Worm (Caenorhabditis elegans) whole organism, young adult: ENCODE data around the gene pck-3.

Source experiments
- B0019.2 ChIP-seq: fragments of 200-800 bp; sonication (Bioruptor generic); conservative IDR thresholded peaks from 2 replicates; pipeline ENCODE4 v1.3.6; 2022; ENCODE audit warnings: missing genetic modification reagents, missing genetic modification characterization, missing compliant biosample characterization
- B0261.1 ChIP-seq: sonication (generic microtip); optimal IDR thresholded peaks from 2 replicates; lab custom pipeline; 2016; ENCODE audit warnings: mild to moderate bottlenecking, missing genetic modification characterization, moderate library complexity, missing compliant biosample characterization
- D2030.7 ChIP-seq: fragments of 200-800 bp; sonication (Bioruptor generic); IDR thresholded peaks from 2 replicates; pipeline ENCODE4 v1.3.6; 2022; ENCODE audit warnings: missing genetic modification reagents, missing genetic modification characterization, missing compliant biosample characterization
- F10E7.11 ChIP-seq: sonication (generic microtip); optimal IDR thresholded peaks from 2 replicates; lab custom pipeline; 2017; ENCODE audit warnings: mild to moderate bottlenecking, missing genetic modification characterization, moderate library complexity, missing compliant biosample characterization
- F23B12.7 ChIP-seq: sonication (generic microtip); optimal IDR thresholded peaks from 2 replicates; lab custom pipeline; 2017; ENCODE audit warnings: missing genetic modification characterization, mild to moderate bottlenecking, missing compliant biosample characterization, antibody characterized with exemption, moderate library complexity; ENCODE audit not compliant: insufficient read depth
- F49E8.2 ChIP-seq: sonication (generic microtip); optimal IDR thresholded peaks from 3 replicates; lab custom pipeline; 2017; ENCODE audit warnings: missing genetic modification characterization, mild to moderate bottlenecking, missing compliant biosample characterization, antibody characterized with exemption, moderate library complexity; ENCODE audit not compliant: insufficient read depth
- F57A8.1 ChIP-seq: fragments of 200-800 bp; sonication (Bioruptor generic); optimal IDR thresholded peaks from 2 replicates; lab custom pipeline; 2018; ENCODE audit warnings: mild to moderate bottlenecking, missing genetic modification characterization, moderate library complexity, missing compliant biosample characterization
- F57C9.4 ChIP-seq: sonication (generic microtip); optimal IDR thresholded peaks from 2 replicates; lab custom pipeline; 2017; ENCODE audit warnings: mild to moderate bottlenecking, missing genetic modification characterization, missing compliant biosample characterization
- T07F8.4 ChIP-seq: sonication (generic microtip); optimal IDR thresholded peaks from 2 replicates; lab custom pipeline; 2016; ENCODE audit warnings: mild to moderate bottlenecking, missing genetic modification characterization, moderate library complexity, missing compliant biosample characterization
- ZK185.1 ChIP-seq: sonication (generic microtip); optimal IDR thresholded peaks from 2 replicates; lab custom pipeline; 2016; ENCODE audit warnings: mild to moderate bottlenecking, missing genetic modification characterization, missing compliant biosample characterization; ENCODE audit not compliant: poor library complexity, severe bottlenecking
- ama-1 ChIP-seq, 3 experiments: fragments of 150-350 bp in 1 of 3; sonication (generic microtip) in 2 of 3; optimal IDR thresholded peaks; 2 replicates each; lab custom pipeline; 2014 to 2018; ENCODE audit warnings: missing biosample characterization in 2 of 3, missing genetic modification characterization in 2 of 3, missing genetic modification reagents in 2 of 3
- aptf-2 ChIP-seq: fragments of 200-800 bp; sonication (Bioruptor generic); conservative IDR thresholded peaks from 2 replicates; pipeline ENCODE4 v1.3.6; 2022; ENCODE audit warnings: missing genetic modification reagents, missing genetic modification characterization, missing compliant biosample characterization
- bed-2 ChIP-seq: fragments of 200-800 bp; sonication (Bioruptor generic); IDR thresholded peaks from 2 replicates; pipeline ENCODE4 v1.3.6; 2022; ENCODE audit warnings: missing genetic modification reagents, missing genetic modification characterization, missing compliant biosample characterization
- cebp-2 ChIP-seq: fragments of 200-800 bp; sonication (Bioruptor generic); IDR thresholded peaks from 2 replicates; pipeline ENCODE4 v1.3.6; 2022; ENCODE audit warnings: missing genetic modification characterization, missing compliant biosample characterization
- ceh-100 ChIP-seq: fragments of 200-800 bp; sonication (Bioruptor generic); IDR thresholded peaks from 2 replicates; pipeline ENCODE4 v1.3.6; 2022; ENCODE audit warnings: missing genetic modification reagents, missing genetic modification characterization, missing compliant biosample characterization
- ceh-79 ChIP-seq: sonication (generic microtip); optimal IDR thresholded peaks from 2 replicates; lab custom pipeline; 2017; ENCODE audit warnings: mild to moderate bottlenecking, missing genetic modification characterization, missing compliant biosample characterization
- chd-7 ChIP-seq: sonication (generic microtip); optimal IDR thresholded peaks from 2 replicates; lab custom pipeline; 2016; ENCODE audit warnings: mild to moderate bottlenecking, missing genetic modification characterization, moderate library complexity, missing compliant biosample characterization
- ekl-4 ChIP-seq: fragments of 200-800 bp; sonication (Bioruptor generic); IDR thresholded peaks from 2 replicates; pipeline ENCODE4 v1.3.6; 2022; ENCODE audit warnings: missing genetic modification reagents, missing genetic modification characterization, missing compliant biosample characterization
- fkh-3 ChIP-seq: sonication (generic microtip); optimal IDR thresholded peaks from 2 replicates; lab custom pipeline; 2016; ENCODE audit warnings: mild to moderate bottlenecking, missing genetic modification characterization, missing compliant biosample characterization
- him-1 ChIP-seq: sonication (generic microtip); optimal IDR thresholded peaks from 2 replicates; lab custom pipeline; 2016; ENCODE audit warnings: missing genotype, missing genetic modification reagents, missing genetic modification characterization, missing compliant biosample characterization
- hlh-26 ChIP-seq: fragments of 200-800 bp; sonication (Bioruptor generic); conservative IDR thresholded peaks from 2 replicates; pipeline ENCODE4 v1.3.6; 2022; ENCODE audit warnings: missing genetic modification reagents, missing genetic modification characterization, missing compliant biosample characterization
- hsf-1 ChIP-seq: fragments of 200-800 bp; sonication (Bioruptor generic); IDR thresholded peaks from 2 replicates; pipeline ENCODE4 v1.3.6; 2022; ENCODE audit warnings: missing genetic modification reagents, missing genetic modification characterization, missing compliant biosample characterization
- lag-1 ChIP-seq: fragments of 200-800 bp; sonication (Bioruptor generic); IDR thresholded peaks from 2 replicates; pipeline ENCODE4 v1.3.6; 2022; ENCODE audit warnings: missing genetic modification reagents, missing genetic modification characterization, missing compliant biosample characterization
- lsl-1 ChIP-seq: fragments of 200-800 bp; sonication (Bioruptor generic); optimal IDR thresholded peaks from 2 replicates; lab custom pipeline; 2018; ENCODE audit warnings: mild to moderate bottlenecking, missing genetic modification characterization, moderate library complexity, missing compliant biosample characterization
- madf-10 ChIP-seq: sonication (generic microtip); optimal IDR thresholded peaks from 2 replicates; lab custom pipeline; 2016; ENCODE audit warnings: mild to moderate bottlenecking, missing genetic modification characterization, missing compliant biosample characterization
- madf-8 ChIP-seq: fragments of 200-800 bp; sonication (Bioruptor generic); conservative IDR thresholded peaks from 2 replicates; pipeline ENCODE4 v1.3.6; 2022; ENCODE audit warnings: missing genetic modification reagents, missing genetic modification characterization, missing compliant biosample characterization
- mxl-1 ChIP-seq: sonication (generic microtip); optimal IDR thresholded peaks from 2 replicates; lab custom pipeline; 2016; ENCODE audit warnings: missing genetic modification characterization, missing compliant biosample characterization
- nfya-1 ChIP-seq: sonication (generic microtip); optimal IDR thresholded peaks from 2 replicates; lab custom pipeline; 2017; ENCODE audit warnings: antibody characterized with exemption, missing compliant biosample characterization, missing genetic modification characterization, borderline replicate concordance; ENCODE audit not compliant: insufficient read depth
- nfya-2 ChIP-seq: fragments of 200-800 bp; sonication (Bioruptor generic); IDR thresholded peaks from 2 replicates; pipeline ENCODE4 v1.3.6; 2022; ENCODE audit warnings: missing genetic modification reagents, missing genetic modification characterization, missing compliant biosample characterization
- nhr-120 ChIP-seq: fragments of 200-800 bp; sonication (Bioruptor generic); IDR thresholded peaks from 2 replicates; pipeline ENCODE4 v1.3.6; 2022; ENCODE audit warnings: missing genetic modification characterization, missing compliant biosample characterization
- nhr-179 ChIP-seq: sonication (generic microtip); optimal IDR thresholded peaks from 2 replicates; lab custom pipeline; 2016; ENCODE audit warnings: mild to moderate bottlenecking, missing genetic modification characterization, missing compliant biosample characterization
- nhr-27 ChIP-seq: fragments of 200-800 bp; sonication (Bioruptor generic); optimal IDR thresholded peaks from 2 replicates; lab custom pipeline; 2018; ENCODE audit warnings: mild to moderate bottlenecking, missing genetic modification characterization, moderate library complexity, missing compliant biosample characterization
- pbrm-1 ChIP-seq: fragments of 200-800 bp; sonication (Bioruptor generic); IDR thresholded peaks from 2 replicates; pipeline ENCODE4 v1.3.6; 2022; ENCODE audit warnings: missing genetic modification reagents, missing genetic modification characterization, missing compliant biosample characterization
- pha-4 ChIP-seq: fragments of 150-350 bp; sonication (generic microtip); optimal IDR thresholded peaks from 2 replicates; lab custom pipeline; 2014; ENCODE audit warnings: missing biosample characterization, missing genetic modification reagents, missing genetic modification characterization
- rcor-1 ChIP-seq: fragments of 200-800 bp; sonication (Bioruptor generic); IDR thresholded peaks from 2 replicates; pipeline ENCODE4 v1.3.6; 2022; ENCODE audit warnings: missing genetic modification reagents, missing genetic modification characterization, missing compliant biosample characterization
- rec-8 ChIP-seq, 2 experiments: sonication (generic microtip); optimal IDR thresholded peaks; 2 replicates each; lab custom pipeline; 2016; ENCODE audit warnings: mild to moderate bottlenecking in 2 of 2, missing genetic modification characterization in 2 of 2, missing genetic modification reagents in 2 of 2, missing genotype in 2 of 2, missing biosample characterization in 1 of 2, missing compliant biosample characterization in 1 of 2, moderate library complexity in 1 of 2
- repo-1 ChIP-seq: sonication (generic microtip); optimal IDR thresholded peaks from 2 replicates; lab custom pipeline; 2017; ENCODE audit warnings: mild to moderate bottlenecking, missing genetic modification characterization, missing compliant biosample characterization
- snpc-3.4 ChIP-seq: sonication (generic microtip); optimal IDR thresholded peaks from 2 replicates; lab custom pipeline; 2017; ENCODE audit warnings: missing genetic modification characterization, mild to moderate bottlenecking, missing compliant biosample characterization, antibody characterized with exemption, moderate library complexity, missing genotype, missing genetic modification reagents
- snpc-4 ChIP-seq, 5 experiments: fragments of 150-350 bp in 1 of 5; sonication (generic microtip) in 4 of 5; optimal IDR thresholded peaks; 2 replicates each; lab custom pipeline; 2014 to 2018; ENCODE audit warnings: missing genetic modification characterization in 5 of 5, missing biosample characterization in 3 of 5, antibody characterized with exemption in 2 of 5, mild to moderate bottlenecking in 2 of 5, missing compliant biosample characterization in 2 of 5, missing genotype in 2 of 5, moderate library complexity in 2 of 5, missing genetic modification reagents in 1 of 5
- sptf-2 ChIP-seq: fragments of 200-800 bp; sonication (Bioruptor generic); optimal IDR thresholded peaks from 2 replicates; lab custom pipeline; 2018; ENCODE audit warnings: mild to moderate bottlenecking, missing genetic modification characterization, missing compliant biosample characterization
- tbp1 ChIP-seq: fragments of 200-800 bp; sonication (Bioruptor generic); optimal IDR thresholded peaks from 2 replicates; lab custom pipeline; 2018; ENCODE audit warnings: mild to moderate bottlenecking, missing genetic modification characterization, missing compliant biosample characterization
- tlf-1 ChIP-seq: fragments of 200-800 bp; sonication (Bioruptor generic); optimal IDR thresholded peaks from 2 replicates; lab custom pipeline; 2018; ENCODE audit warnings: mild to moderate bottlenecking, missing genetic modification characterization, missing compliant biosample characterization
- unc-130 ChIP-seq: sonication (generic microtip); optimal IDR thresholded peaks from 2 replicates; lab custom pipeline; 2016; ENCODE audit warnings: missing genetic modification reagents, missing genetic modification characterization, missing compliant biosample characterization
- ztf-25 ChIP-seq: fragments of 200-800 bp; sonication (Bioruptor generic); IDR thresholded peaks from 2 replicates; pipeline ENCODE4 v1.3.6; 2022; ENCODE audit warnings: missing genetic modification reagents, missing genetic modification characterization, missing compliant biosample characterization
- ztf-28 ChIP-seq: fragments of 200-800 bp; sonication (Bioruptor generic); IDR thresholded peaks from 2 replicates; pipeline ENCODE4 v1.3.6; 2022; ENCODE audit warnings: missing genetic modification reagents, missing genetic modification characterization, missing compliant biosample characterization
- ztf-6 ChIP-seq: fragments of 200-800 bp; sonication (Bioruptor generic); IDR thresholded peaks from 2 replicates; pipeline ENCODE4 v1.3.6; 2022; ENCODE audit warnings: missing genetic modification reagents, missing genetic modification characterization, missing compliant biosample characterization

Gene pck-3

ce11 chrIV:5934046-5934445, 37.6 kb downstream of the pck-3 start, which contains the start of gene H32C10.1:
Gene H32C10.1, plus strand, starts transcription at chrIV:5934346.
- TF ChIP-seq B0019.2 (no peak), ceh-79 (tag; lab: Kevin White, UChicago) (no peak), hlh-26 (GFP tag; lab: Robert Waterston, UW) (no peak), nfya-1 (tag; lab: Kevin White, UChicago) (no peak), hsf-1 (no peak), ekl-4 (GFP tag; lab: Robert Waterston, UW) (no peak), fkh-3 (no peak), F57C9.4 (tag; lab: Kevin White, UChicago) (no peak), bed-2 (GFP tag; lab: Robert Waterston, UW) (no peak), him-1 (tag; lab: Kevin White, UChicago) (no peak), aptf-2 (GFP tag; lab: Robert Waterston, UW) (no peak), nfya-2 (GFP tag; lab: Robert Waterston, UW) (no peak), snpc-3.4 (tag; lab: Kevin White, UChicago) (no peak), lag-1 (GFP tag; lab: Robert Waterston, UW) (no peak)

DNA sequence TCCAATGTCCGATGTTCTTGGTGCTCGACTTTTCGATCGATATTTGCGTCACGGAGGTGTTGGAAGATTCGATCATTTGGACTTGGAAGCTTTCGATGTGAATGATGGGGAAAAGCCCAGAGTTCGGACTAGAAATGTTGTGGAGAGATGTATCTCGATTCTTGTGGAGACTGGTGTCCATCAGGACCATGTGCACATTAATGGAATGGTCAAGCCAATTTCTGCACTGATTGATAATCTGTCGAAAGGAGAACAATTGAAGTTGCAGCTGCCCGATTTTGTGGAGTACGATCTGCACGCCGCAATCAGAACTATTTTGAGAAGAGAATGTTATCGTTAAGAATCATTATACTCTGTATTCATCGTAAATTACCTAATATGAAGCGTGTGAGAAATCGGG, 40.7 kb downstream of the pck-3 start:
- TF ChIP-seq ceh-100 (GFP tag; lab: Robert Waterston, UW) (no peak), F10E7.11 (tag; lab: Kevin White, UChicago) (no peak), snpc-4 (GFP tag; optimal IDR thresholded peaks at IDR 0.05; lab: Kevin White, UChicago) (no peak), snpc-4 (tag; optimal IDR thresholded peaks at IDR 0.05; lab: Kevin White, UChicago) (peak in 1 of 4 experiments; percentile 62), ztf-28 (no peak), madf-8 (GFP tag; lab: Robert Waterston, UW) (no peak), T07F8.4 (tag; lab: Kevin White, UChicago) (no peak), ekl-4 (GFP tag; lab: Robert Waterston, UW) (no peak), rec-8 (tag; optimal IDR thresholded peaks at IDR 0.05; lab: Kevin White, UChicago) (no peak), pha-4 (no peak), D2030.7 (GFP tag; lab: Robert Waterston, UW) (no peak), mxl-1 (tag; lab: Kevin White, UChicago) (no peak), nhr-120 (GFP tag; lab: Robert Waterston, UW) (no peak), cebp-2 (no peak), pbrm-1 (GFP tag; lab: Robert Waterston, UW) (no peak), nhr-179 (tag; lab: Kevin White, UChicago) (no peak), F49E8.2 (tag; lab: Kevin White, UChicago) (no peak), ztf-25 (no peak), lsl-1 (GFP tag; lab: Kevin White, UChicago) (no peak), ama-1 (optimal IDR thresholded peaks at IDR 0.05; lab: Kevin White, UChicago) (no peak), ama-1 (GFP tag; optimal IDR thresholded peaks at IDR 0.05; lab: Kevin White, UChicago) (no peak), ztf-6 (GFP tag; lab: Robert Waterston, UW) (no peak), B0261.1 (tag; lab: Kevin White, UChicago) (no peak), nhr-27 (tag; lab: Kevin White, UChicago) (no peak), F57A8.1 (GFP tag; lab: Kevin White, UChicago) (no peak), repo-1 (tag; lab: Kevin White, UChicago) (peak; percentile 42), madf-10 (tag; lab: Kevin White, UChicago) (no peak), unc-130 (GFP tag; lab: Kevin White, UChicago) (no peak), tbp1 (GFP tag; lab: Kevin White, UChicago) (no peak), rcor-1 (GFP tag; lab: Robert Waterston, UW) (no peak), ZK185.1 (tag; lab: Kevin White, UChicago) (no peak), bed-2 (GFP tag; lab: Robert Waterston, UW) (no peak), chd-7 (peak; percentile 48), F23B12.7 (no peak), sptf-2 (GFP tag; lab: Kevin White, UChicago) (no peak), tlf-1 (no peak)
